Fruit fly (Drosophila melanogaster): ENCODE data around the gene nkd.

Gene nkd

dm6 chr3L:19040155-19040644, 5.0 kb downstream of the nkd start (continued):
- TF ChIP-seq Awh (GFP tag; IDR thresholded peaks at IDR 0.05) (no peak), ab (GFP tag; optimal IDR thresholded peaks at IDR 0.05) (no peak), HHEX (GFP tag; optimal IDR thresholded peaks at IDR 0.05) (no peak), CG34422 (GFP tag; IDR thresholded peaks at IDR 0.05) (no peak), hth (optimal IDR thresholded peaks at IDR 0.05) (no peak), ERR (GFP tag; optimal IDR thresholded peaks at IDR 0.05) (no peak), Rfx (GFP tag; IDR thresholded peaks at IDR 0.05) (no peak), sisA (GFP tag; IDR thresholded peaks at IDR 0.05) (no peak), tll (GFP tag; optimal IDR thresholded peaks at IDR 0.05) (no peak), CG16813 (GFP tag; IDR thresholded peaks at IDR 0.05; ENCODE audit: partially characterized antibody) (no peak), Pdp1 (GFP tag; optimal IDR thresholded peaks at IDR 0.05) (no peak), ato (GFP tag; IDR thresholded peaks at IDR 0.05; ENCODE audit: partially characterized antibody) (no peak), CkIIα-i1 (GFP tag; IDR thresholded peaks at IDR 0.05) (no peak), CG1792 (GFP tag; optimal IDR thresholded peaks at IDR 0.05) (no peak), sim (GFP tag; IDR thresholded peaks at IDR 0.05) (no peak), Hr51 (GFP tag; optimal IDR thresholded peaks at IDR 0.05) (no peak), Lhr (GFP tag; optimal IDR thresholded peaks at IDR 0.05) (no peak), stc (GFP tag; IDR thresholded peaks at IDR 0.05) (no peak), CG14667 (GFP tag; IDR thresholded peaks at IDR 0.05) (no peak), da (GFP tag; optimal IDR thresholded peaks at IDR 0.05) (no peak), ewg (GFP tag; optimal IDR thresholded peaks at IDR 0.05) (no peak), stwl (tag; optimal IDR thresholded peaks at IDR 0.05) (no peak), Hand (GFP tag; optimal IDR thresholded peaks at IDR 0.05) (peak; percentile 1), CG34224 (GFP tag; IDR thresholded peaks at IDR 0.05; ENCODE audit: partially characterized antibody) (peak; percentile 19; the same call in 1 of the 3 replicates), CG13775 (GFP tag; optimal IDR thresholded peaks at IDR 0.05) (no peak), mld (GFP tag; IDR thresholded peaks at IDR 0.05; ENCODE audit: partially characterized antibody) (no peak), run (tag; optimal IDR thresholded peaks at IDR 0.05) (no peak), zen (tag; optimal IDR thresholded peaks at IDR 0.05) (no peak), CG17385 (GFP tag; optimal IDR thresholded peaks at IDR 0.05) (peak; percentile 67), Ptx1 (GFP tag; IDR thresholded peaks at IDR 0.05) (peak; percentile 57), PHDP (tag; optimal IDR thresholded peaks at IDR 0.05) (peak; percentile 38), jing (GFP tag; optimal IDR thresholded peaks at IDR 0.05) (no peak), ttk (GFP tag; IDR thresholded peaks at IDR 0.05) (no peak), Antp (GFP tag; optimal IDR thresholded peaks at IDR 0.05) (no peak), HLH54F (GFP tag; optimal IDR thresholded peaks at IDR 0.05) (no peak), D (optimal IDR thresholded peaks at IDR 0.05) (no peak), D (GFP tag; optimal IDR thresholded peaks at IDR 0.05) (no peak), CG14441 (GFP tag; IDR thresholded peaks at IDR 0.05) (peak; percentile 58; the same call in 1 of the 2 replicates), sob (GFP tag; IDR thresholded peaks at IDR 0.05) (peak; percentile 53; the same call in 1 of the 2 replicates), ci (GFP tag; IDR thresholded peaks at IDR 0.05) (no peak), CG10654 (GFP tag; optimal IDR thresholded peaks at IDR 0.05) (no peak), Xbp1 (GFP tag; optimal IDR thresholded peaks at IDR 0.05) (no peak), CG32532 (GFP tag; IDR thresholded peaks at IDR 0.05) (peak; percentile 36; the same call in 1 of the 2 replicates), CG7357 (GFP tag; IDR thresholded peaks at IDR 0.05) (no peak), twi (tag; optimal IDR thresholded peaks at IDR 0.05) (no peak), CG6175 (GFP tag; IDR thresholded peaks at IDR 0.05) (peak; percentile 90; the same call in 2 of the 3 replicates), ftz-f1 (GFP tag; optimal IDR thresholded peaks at IDR 0.05) (peak; percentile 94), CG8089 (GFP tag; optimal IDR thresholded peaks at IDR 0.05) (no peak), sd (tag; optimal IDR thresholded peaks at IDR 0.05) (peak; percentile 89), CG3995 (GFP tag; optimal IDR thresholded peaks at IDR 0.05) (no peak), CG18619 (GFP tag; optimal IDR thresholded peaks at IDR 0.05) (peak; percentile 25)
